Worm (Caenorhabditis elegans) whole organism, late embryonic: ENCODE measurements around the gene nhr-112.

Experiments
- C38D4.7 ChIP-seq: fragments of 200-800 bp; sonication (Bioruptor generic); optimal IDR thresholded peaks from 2 replicates; lab custom pipeline; 2018; ENCODE audit warnings: mild to moderate bottlenecking, missing genetic modification characterization, moderate library complexity, missing compliant biosample characterization
- F13H6.1 ChIP-seq: sonication (generic microtip); optimal IDR thresholded peaks from 2 replicates; lab custom pipeline; 2016; ENCODE audit warnings: missing genetic modification characterization, missing compliant biosample characterization
- K02D7.2 ChIP-seq: sonication (generic microtip); optimal IDR thresholded peaks from 2 replicates; lab custom pipeline; 2017; ENCODE audit warnings: mild to moderate bottlenecking, missing genetic modification characterization, missing compliant biosample characterization
- K09A11.1 ChIP-seq: sonication (generic microtip); optimal IDR thresholded peaks from 2 replicates; lab custom pipeline; 2017; ENCODE audit warnings: antibody characterized with exemption, mild to moderate bottlenecking, missing genetic modification characterization, missing compliant biosample characterization; ENCODE audit not compliant: insufficient read depth
- ceh-14 ChIP-seq: sonication (generic microtip); optimal IDR thresholded peaks from 2 replicates; lab custom pipeline; 2016; ENCODE audit warnings: missing genotype, missing genetic modification characterization, missing compliant biosample characterization
- ceh-18 ChIP-seq: sonication (generic microtip); optimal IDR thresholded peaks from 2 replicates; lab custom pipeline; 2016; ENCODE audit warnings: missing genetic modification characterization, missing compliant biosample characterization
- ceh-19 ChIP-seq: fragments of 200-800 bp; sonication (Bioruptor generic); optimal IDR thresholded peaks from 2 replicates; lab custom pipeline; 2018; ENCODE audit warnings: mild to moderate bottlenecking, missing genetic modification characterization, missing compliant biosample characterization
- ceh-22 ChIP-seq: sonication (generic microtip); optimal IDR thresholded peaks from 2 replicates; lab custom pipeline; 2017; ENCODE audit warnings: missing biosample characterization, missing genetic modification characterization
- ceh-24 ChIP-seq: sonication (generic microtip); optimal IDR thresholded peaks from 2 replicates; lab custom pipeline; 2016; ENCODE audit warnings: mild to moderate bottlenecking, missing genetic modification characterization, missing compliant biosample characterization
- ceh-30 ChIP-seq: fragments of 150-350 bp; optimal IDR thresholded peaks from 2 replicates; lab custom pipeline; 2014; ENCODE audit warnings: missing biosample characterization, missing genetic modification characterization
- ceh-31 ChIP-seq: sonication (generic microtip); optimal IDR thresholded peaks from 2 replicates; lab custom pipeline; 2016; ENCODE audit warnings: missing genetic modification characterization, missing compliant biosample characterization
- ceh-6 ChIP-seq: fragments of 200-800 bp; sonication (Bioruptor generic); optimal IDR thresholded peaks from 2 replicates; lab custom pipeline; 2018; ENCODE audit warnings: mild to moderate bottlenecking, missing genetic modification characterization, missing compliant biosample characterization
- ceh-9 ChIP-seq: sonication (generic microtip); optimal IDR thresholded peaks from 2 replicates; lab custom pipeline; 2016; ENCODE audit warnings: mild to moderate bottlenecking, missing genetic modification characterization, inconsistent platforms, missing compliant biosample characterization
- che-1 ChIP-seq: sonication (generic microtip); optimal IDR thresholded peaks from 2 replicates; lab custom pipeline; 2016; ENCODE audit warnings: mild to moderate bottlenecking, missing genetic modification characterization, missing compliant biosample characterization
- dmd-4 ChIP-seq: sonication (generic microtip); optimal IDR thresholded peaks from 2 replicates; lab custom pipeline; 2016; ENCODE audit warnings: borderline replicate concordance, missing genetic modification characterization, missing compliant biosample characterization
- dve-1 ChIP-seq: sonication (generic microtip); optimal IDR thresholded peaks from 2 replicates; lab custom pipeline; 2017; ENCODE audit warnings: antibody characterized with exemption, mild to moderate bottlenecking, missing genetic modification characterization, missing compliant biosample characterization
- elt-4 ChIP-seq: sonication (generic microtip); optimal IDR thresholded peaks from 2 replicates; lab custom pipeline; 2016; ENCODE audit warnings: missing genetic modification characterization, missing compliant biosample characterization
- ets-4 ChIP-seq: sonication (generic microtip); optimal IDR thresholded peaks from 2 replicates; lab custom pipeline; 2016; ENCODE audit warnings: missing genetic modification characterization, missing compliant biosample characterization
- gmeb-2 ChIP-seq: sonication (generic microtip); optimal IDR thresholded peaks from 2 replicates; lab custom pipeline; 2016; ENCODE audit warnings: missing genetic modification characterization, inconsistent platforms, missing compliant biosample characterization
- hlh-13 ChIP-seq: fragments of 200-800 bp; sonication (Bioruptor generic); optimal IDR thresholded peaks from 2 replicates; lab custom pipeline; 2018; ENCODE audit warnings: mild to moderate bottlenecking, missing genetic modification characterization, missing compliant biosample characterization
- hlh-15 ChIP-seq: sonication (generic microtip); optimal IDR thresholded peaks from 2 replicates; lab custom pipeline; 2016; ENCODE audit warnings: missing genetic modification characterization, missing compliant biosample characterization
- lim-6 ChIP-seq: sonication (generic microtip); optimal IDR thresholded peaks from 2 replicates; lab custom pipeline; 2016; ENCODE audit warnings: missing genetic modification characterization, missing compliant biosample characterization
- lin-11 ChIP-seq: fragments of 200-800 bp; sonication (Bioruptor generic); optimal IDR thresholded peaks from 2 replicates; lab custom pipeline; 2018; ENCODE audit warnings: mild to moderate bottlenecking, missing genetic modification characterization, missing compliant biosample characterization
- nhr-232 ChIP-seq: sonication (generic microtip); optimal IDR thresholded peaks from 2 replicates; lab custom pipeline; 2016; ENCODE audit warnings: missing genetic modification characterization, missing compliant biosample characterization
- pat-9 ChIP-seq: fragments of 200-800 bp; sonication (Bioruptor generic); optimal IDR thresholded peaks from 2 replicates; lab custom pipeline; 2018; ENCODE audit warnings: mild to moderate bottlenecking, missing genetic modification characterization, moderate library complexity, missing compliant biosample characterization
- pax-1 ChIP-seq: fragments of 150-350 bp; optimal IDR thresholded peaks from 2 replicates; lab custom pipeline; 2014; ENCODE audit warnings: missing biosample characterization, missing genetic modification characterization
- pha-2 ChIP-seq: sonication (generic microtip); optimal IDR thresholded peaks from 2 replicates; lab custom pipeline; 2017; ENCODE audit warnings: mild to moderate bottlenecking, missing genetic modification characterization, missing compliant biosample characterization
- pqm-1 ChIP-seq: sonication (generic microtip); optimal IDR thresholded peaks from 2 replicates; lab custom pipeline; 2016; ENCODE audit warnings: missing genetic modification characterization, missing compliant biosample characterization
- sdc-2 ChIP-seq: sonication (generic microtip); optimal IDR thresholded peaks from 2 replicates; lab custom pipeline; 2016; ENCODE audit warnings: missing genotype, missing genetic modification characterization, missing compliant biosample characterization
- sox-2 ChIP-seq: fragments of 200-800 bp; sonication (Bioruptor generic); IDR thresholded peaks from 2 replicates; pipeline ENCODE4 v1.3.6; 2022; ENCODE audit warnings: missing genetic modification reagents, missing genetic modification characterization, missing compliant biosample characterization
- sox-4 ChIP-seq: sonication (generic microtip); optimal IDR thresholded peaks from 2 replicates; lab custom pipeline; 2017; ENCODE audit warnings: mild to moderate bottlenecking, missing genetic modification characterization, inconsistent platforms, missing compliant biosample characterization
- syd-9 ChIP-seq: sonication (generic microtip); optimal IDR thresholded peaks from 2 replicates; lab custom pipeline; 2016; ENCODE audit warnings: mild to moderate bottlenecking, missing genetic modification characterization, moderate library complexity, missing compliant biosample characterization
- tbx-2 ChIP-seq: sonication (generic microtip); optimal IDR thresholded peaks from 2 replicates; lab custom pipeline; 2016; ENCODE audit warnings: missing genetic modification characterization, missing compliant biosample characterization
- unc-3 ChIP-seq, 2 experiments: fragments of 200-800 bp in 1 of 2; sonication (Bioruptor generic) in 1 of 2; sonication (generic microtip) in 1 of 2; conservative IDR thresholded peaks in 1 of 2; optimal IDR thresholded peaks in 1 of 2; 2 replicates each; pipeline versions ENCODE4 v1.3.6 to Lab custom; 2016 to 2022; ENCODE audit warnings: missing compliant biosample characterization in 2 of 2, missing genetic modification characterization in 2 of 2, missing genetic modification reagents in 1 of 2
- unc-86 ChIP-seq: sonication (generic microtip); optimal IDR thresholded peaks from 2 replicates; lab custom pipeline; 2016; ENCODE audit warnings: missing genetic modification characterization, missing compliant biosample characterization

nhr-112 gene

DNA sequence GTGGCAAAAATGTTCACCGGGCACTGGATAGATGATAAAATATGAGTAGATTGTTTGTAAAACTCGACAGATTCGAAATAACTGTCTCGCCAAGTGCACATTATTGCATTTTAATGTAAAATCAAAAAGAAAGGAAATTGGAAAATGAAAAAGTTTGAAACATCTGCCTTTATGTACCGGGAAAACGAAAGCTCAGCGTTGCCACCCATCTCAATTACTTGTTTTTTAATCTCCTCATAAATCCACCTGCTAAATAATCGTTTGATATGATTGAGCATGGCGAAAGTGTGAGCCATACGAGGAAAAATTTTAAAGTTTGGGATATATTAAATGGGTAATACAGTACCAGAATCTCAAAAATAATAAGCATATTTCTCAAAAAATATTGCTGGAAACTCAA lies 7.1 kb downstream of the nhr-112 start, which contains the start of gene srh-137:
Gene srh-137 (minus strand): TSS at position 101 of the 400 bp plus-strand sequence.
- TF ChIP-seq sdc-2 (tag; lab: Kevin White, UChicago) (no peak), K09A11.1 (tag; lab: Kevin White, UChicago) (no peak), hlh-15 (tag; lab: Kevin White, UChicago) (no peak), ceh-14 (tag; lab: Kevin White, UChicago) (no peak), unc-3 (GFP tag; conservative IDR thresholded peaks at IDR 0.05; lab: Robert Waterston, UW) (no peak), unc-3 (tag; optimal IDR thresholded peaks at IDR 0.05; lab: Kevin White, UChicago) (no peak), sox-4 (no peak)

DNA sequence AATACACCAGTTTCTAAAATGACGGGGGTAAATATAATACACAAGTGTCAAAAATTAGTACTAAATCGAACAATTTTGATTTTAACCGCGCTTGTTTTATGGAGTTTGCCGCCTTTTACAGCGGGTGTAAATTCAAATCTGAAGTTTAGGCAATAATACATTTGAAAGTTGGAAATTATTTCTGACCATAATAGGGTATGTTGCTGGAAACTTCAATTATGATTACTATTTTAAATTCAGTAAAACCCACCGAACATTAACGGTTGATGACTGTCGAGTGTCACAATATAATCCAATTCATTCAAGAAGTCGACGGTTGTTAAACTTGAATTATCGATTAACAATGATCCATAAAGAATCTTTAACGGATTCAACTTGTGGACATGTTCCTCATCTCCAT lies 9.8 kb downstream of the nhr-112 start:
- TF ChIP-seq ceh-30 (tag; lab: Kevin White, UChicago) (no peak), ceh-22 (tag; lab: Kevin White, UChicago) (no peak), ets-4 (no peak), syd-9 (no peak), elt-4 (no peak), nhr-232 (tag; lab: Kevin White, UChicago) (no peak), pat-9 (no peak), sox-2 (no peak), ceh-9 (tag; lab: Kevin White, UChicago) (no peak), K02D7.2 (tag; lab: Kevin White, UChicago) (no peak), dve-1 (tag; lab: Kevin White, UChicago) (no peak), pqm-1 (tag; lab: Kevin White, UChicago) (no peak), ceh-24 (tag; lab: Kevin White, UChicago) (no peak), tbx-2 (tag; lab: Kevin White, UChicago) (no peak), unc-86 (tag; lab: Kevin White, UChicago) (no peak), hlh-15 (tag; lab: Kevin White, UChicago) (no peak)

DNA sequence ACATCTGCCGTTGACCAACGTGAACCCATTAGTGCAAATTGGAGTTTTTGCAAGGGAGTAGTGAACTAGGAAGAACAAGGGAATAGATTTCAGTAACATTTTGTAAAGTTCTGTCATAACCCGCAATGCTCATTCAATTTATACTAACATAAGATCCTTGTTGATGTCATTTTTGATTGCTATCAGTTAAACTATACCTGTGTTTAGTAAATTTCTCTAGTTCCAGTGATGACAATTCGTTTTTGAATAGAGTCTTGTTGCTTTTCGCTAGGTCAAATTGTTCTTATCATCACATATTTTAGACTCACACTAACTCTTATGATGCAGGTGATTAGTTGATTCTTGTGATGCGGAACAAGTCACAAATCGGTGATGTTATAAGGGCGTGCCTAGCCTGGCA lies 17.1 kb downstream of the nhr-112 start, which contains the start of gene clec-9:
Gene clec-9 (minus strand): TSS at position 101 of the 400 bp plus-strand sequence.
- TF ChIP-seq F13H6.1 (tag; lab: Kevin White, UChicago) = no peak
- TF ChIP-seq pax-1 (tag; lab: Kevin White, UChicago) = no peak
- no peak for TF ChIP-seq ceh-18 (tag; lab: Kevin White, UChicago)
- no peak for TF ChIP-seq sox-4
- no peak for TF ChIP-seq ceh-31 (tag; lab: Kevin White, UChicago)
- TF ChIP-seq dmd-4 (tag; lab: Kevin White, UChicago) = no peak
- no peak for TF ChIP-seq tbx-2 (tag; lab: Kevin White, UChicago)
- no peak for TF ChIP-seq lim-6 (tag; lab: Kevin White, UChicago)

- peak; percentile 57 for TF ChIP-seq pha-2 (tag; lab: Kevin White, UChicago)
- peak; percentile 61 for TF ChIP-seq che-1 (tag; lab: Kevin White, UChicago)
- peak; percentile 36 for TF ChIP-seq C38D4.7 (GFP tag; lab: Kevin White, UChicago)
- TF ChIP-seq elt-4 = no peak
- TF ChIP-seq ets-4 = no peak
- TF ChIP-seq ceh-6 (GFP tag; lab: Kevin White, UChicago) = peak; percentile 5
- TF ChIP-seq pat-9 = no peak
- TF ChIP-seq hlh-13 (GFP tag; lab: Kevin White, UChicago) = peak; percentile 23
- peak; percentile 32 for TF ChIP-seq K02D7.2 (tag; lab: Kevin White, UChicago)
- peak; percentile 40 for TF ChIP-seq gmeb-2 (tag; lab: Kevin White, UChicago)
- TF ChIP-seq ceh-19 (GFP tag; lab: Kevin White, UChicago) = peak; percentile 41
- TF ChIP-seq lin-11 (tag; lab: Kevin White, UChicago) = peak; percentile 42
- TF ChIP-seq, all 69 proteins: peak for 9
Measured at ce11 chrV:16699752-16700259, 23.8 kb downstream of the nhr-112 start, which contains the start of gene Y70C5C.1. Gene Y70C5C.1 (plus strand): TSS chrV:16700209.
